Fruit fly (Drosophila melanogaster): ENCODE measurements around the gene Drsl6.

Drsl6 gene

DNA sequence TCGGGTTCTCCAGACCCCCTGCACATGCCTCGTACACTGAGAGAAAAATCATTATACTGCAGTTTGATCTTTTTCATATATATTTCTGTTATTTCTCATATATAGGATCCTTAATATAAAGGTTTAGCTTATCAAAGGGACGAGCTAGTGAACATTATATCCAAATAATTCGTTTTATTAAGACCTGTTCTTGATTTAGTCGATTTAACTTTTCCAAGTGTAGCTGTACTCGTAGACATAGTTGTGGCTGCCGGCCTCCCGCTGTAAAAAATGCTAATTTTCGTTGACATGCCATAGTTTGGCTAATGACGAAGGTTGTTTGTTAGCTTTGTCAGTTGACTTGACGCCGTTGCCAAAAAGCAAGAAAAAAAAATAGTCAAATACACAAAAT, 46.3 kb upstream of the Drsl6 start (continued):
- TF ChIP-seq gro (GFP tag; optimal IDR thresholded peaks at IDR 0.05), result peak; percentile 85
- TF ChIP-seq esg (GFP tag; conservative IDR thresholded peaks at IDR 0.05), result peak; percentile 80
- peak; percentile 86 for TF ChIP-seq tgo (GFP tag; IDR thresholded peaks at IDR 0.05)
- peak; percentile 62 for TF ChIP-seq CHES-1-like (GFP tag; optimal IDR thresholded peaks at IDR 0.05)
- TF ChIP-seq Dfd (GFP tag; optimal IDR thresholded peaks at IDR 0.05), result no peak
- TF ChIP-seq peb (GFP tag; IDR thresholded peaks at IDR 0.05), result peak; percentile 68
- TF ChIP-seq CG31388 (GFP tag; optimal IDR thresholded peaks at IDR 0.05), result peak; percentile 30
- TF ChIP-seq B-H1 (GFP tag; IDR thresholded peaks at IDR 0.05), result peak; percentile 77
- no peak for TF ChIP-seq lov (optimal IDR thresholded peaks at IDR 0.05)
- peak; percentile 83 for TF ChIP-seq lov (GFP tag; IDR thresholded peaks at IDR 0.05)
- no peak for TF ChIP-seq BEAF-32 (GFP tag; optimal IDR thresholded peaks at IDR 0.05)
- TF ChIP-seq mirr (GFP tag; optimal IDR thresholded peaks at IDR 0.05), result peak; percentile 1
- peak; percentile 89 for TF ChIP-seq CG15269 (tag; optimal IDR thresholded peaks at IDR 0.05)
- TF ChIP-seq CG2120 (GFP tag; optimal IDR thresholded peaks at IDR 0.05), result peak; percentile 88
- TF ChIP-seq Ets97D (GFP tag; optimal IDR thresholded peaks at IDR 0.05), result peak; percentile 49
- TF ChIP-seq luna (GFP tag; optimal IDR thresholded peaks at IDR 0.05), result peak; percentile 24
- TF ChIP-seq CG3726 (GFP tag; IDR thresholded peaks at IDR 0.05), result peak; percentile 79
- TF ChIP-seq tap (tag; optimal IDR thresholded peaks at IDR 0.05), result peak; percentile 88
- TF ChIP-seq emc (GFP tag; optimal IDR thresholded peaks at IDR 0.05), result peak; percentile 41
- TF ChIP-seq CG2129 (GFP tag; IDR thresholded peaks at IDR 0.05; ENCODE audit: partially characterized antibody), result no peak
- no peak for TF ChIP-seq sna (GFP tag; IDR thresholded peaks at IDR 0.05; ENCODE audit: partially characterized antibody)
- peak; percentile 73 for TF ChIP-seq trem (tag; optimal IDR thresholded peaks at IDR 0.05)
- TF ChIP-seq Nf-YC (tag; optimal IDR thresholded peaks at IDR 0.05), result peak; percentile 62
- TF ChIP-seq CG15696 (tag; optimal IDR thresholded peaks at IDR 0.05), result peak; percentile 86
- peak; percentile 30 for TF ChIP-seq CG15073 (GFP tag; optimal IDR thresholded peaks at IDR 0.05)
- TF ChIP-seq CG10267 (tag; optimal IDR thresholded peaks at IDR 0.05), result peak; percentile 85
- no peak for TF ChIP-seq abd-A (tag; optimal IDR thresholded peaks at IDR 0.05)
- TF ChIP-seq CG14667 (GFP tag; IDR thresholded peaks at IDR 0.05), result peak; percentile 74
- peak; percentile 78 for TF ChIP-seq CG10462 (GFP tag; optimal IDR thresholded peaks at IDR 0.05)
- TF ChIP-seq Mes4 (GFP tag; optimal IDR thresholded peaks at IDR 0.05), result peak; percentile 59
- TF ChIP-seq ssp (GFP tag; IDR thresholded peaks at IDR 0.05), result peak; percentile 69
- peak; percentile 74 for TF ChIP-seq CG7372 (GFP tag; IDR thresholded peaks at IDR 0.05)
- peak; percentile 70 for TF ChIP-seq CG11398 (GFP tag; optimal IDR thresholded peaks at IDR 0.05)
- peak; percentile 58 for TF ChIP-seq CG8290 (GFP tag; optimal IDR thresholded peaks at IDR 0.05)
- TF ChIP-seq CG8290 (tag; optimal IDR thresholded peaks at IDR 0.05), result peak in 1 of 2 experiments; percentile 83
- TF ChIP-seq CG10147 (GFP tag; optimal IDR thresholded peaks at IDR 0.05), result peak; percentile 88
- peak; percentile 81 for TF ChIP-seq ranshi (GFP tag; IDR thresholded peaks at IDR 0.05)
- peak; percentile 85 for TF ChIP-seq bcd (GFP tag; optimal IDR thresholded peaks at IDR 0.05)
- no peak for TF ChIP-seq Doc2 (GFP tag; IDR thresholded peaks at IDR 0.05)
- no peak; the same call in 1 of the 2 replicates for TF ChIP-seq CG4360 (GFP tag; IDR thresholded peaks at IDR 0.05)
- no peak for TF ChIP-seq bigmax (GFP tag; optimal IDR thresholded peaks at IDR 0.05)
- no peak for TF ChIP-seq HLHmδ (GFP tag; optimal IDR thresholded peaks at IDR 0.05)
- peak; percentile 51 for TF ChIP-seq CG10543 (GFP tag; optimal IDR thresholded peaks at IDR 0.05)
- no peak for TF ChIP-seq Dp (GFP tag; optimal IDR thresholded peaks at IDR 0.05)
- peak; percentile 44 for TF ChIP-seq btn (GFP tag; optimal IDR thresholded peaks at IDR 0.05)
- TF ChIP-seq CG7786 (GFP tag; optimal IDR thresholded peaks at IDR 0.05), result peak; percentile 51
- TF ChIP-seq CG1647 (GFP tag; optimal IDR thresholded peaks at IDR 0.05), result peak; percentile 79
- peak; percentile 77 for TF ChIP-seq CG10209 (GFP tag; optimal IDR thresholded peaks at IDR 0.05)
- peak; percentile 87 for TF ChIP-seq nmo (GFP tag; optimal IDR thresholded peaks at IDR 0.05)
- TF ChIP-seq chn (GFP tag; optimal IDR thresholded peaks at IDR 0.05), result peak; percentile 78
- no peak for TF ChIP-seq Doc3 (GFP tag; IDR thresholded peaks at IDR 0.05; ENCODE audit: partially characterized antibody)
- TF ChIP-seq CG12299 (tag; optimal IDR thresholded peaks at IDR 0.05), result peak; percentile 76

All from whole organism, embryonic.